Worm (Caenorhabditis elegans): ENCODE results near the gene degt-1.

DNA sequence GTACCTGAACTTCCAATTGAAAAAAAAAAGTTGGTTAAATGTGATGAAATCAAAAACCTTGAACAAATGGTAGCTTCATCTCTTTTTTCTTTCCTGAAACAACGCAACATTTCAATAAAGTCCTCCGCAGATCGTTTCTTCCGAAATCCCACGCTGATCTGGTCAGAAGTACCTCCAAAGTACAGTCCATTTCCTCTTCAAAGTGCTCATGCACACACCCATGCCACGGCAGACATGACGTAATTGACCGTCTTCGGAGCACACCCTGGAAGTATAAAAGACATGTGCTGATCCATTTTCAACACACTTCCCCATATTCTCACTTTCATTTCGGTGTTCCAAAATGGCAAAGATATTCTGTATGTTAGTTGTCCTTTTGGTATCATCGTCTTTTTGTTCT, 36.2 kb upstream of the degt-1 start, which contains the start of gene C35A5.10:
- TF ChIP-seq ceh-28 (tag; optimal IDR thresholded peaks at IDR 0.05) (no peak), snpc-4 (tag; optimal IDR thresholded peaks at IDR 0.05) (no peak), nhr-67 (tag; optimal IDR thresholded peaks at IDR 0.05) (no peak)
